Fruit fly (Drosophila melanogaster): Measurements from ENCODE around the gene CG7304.

DNA sequence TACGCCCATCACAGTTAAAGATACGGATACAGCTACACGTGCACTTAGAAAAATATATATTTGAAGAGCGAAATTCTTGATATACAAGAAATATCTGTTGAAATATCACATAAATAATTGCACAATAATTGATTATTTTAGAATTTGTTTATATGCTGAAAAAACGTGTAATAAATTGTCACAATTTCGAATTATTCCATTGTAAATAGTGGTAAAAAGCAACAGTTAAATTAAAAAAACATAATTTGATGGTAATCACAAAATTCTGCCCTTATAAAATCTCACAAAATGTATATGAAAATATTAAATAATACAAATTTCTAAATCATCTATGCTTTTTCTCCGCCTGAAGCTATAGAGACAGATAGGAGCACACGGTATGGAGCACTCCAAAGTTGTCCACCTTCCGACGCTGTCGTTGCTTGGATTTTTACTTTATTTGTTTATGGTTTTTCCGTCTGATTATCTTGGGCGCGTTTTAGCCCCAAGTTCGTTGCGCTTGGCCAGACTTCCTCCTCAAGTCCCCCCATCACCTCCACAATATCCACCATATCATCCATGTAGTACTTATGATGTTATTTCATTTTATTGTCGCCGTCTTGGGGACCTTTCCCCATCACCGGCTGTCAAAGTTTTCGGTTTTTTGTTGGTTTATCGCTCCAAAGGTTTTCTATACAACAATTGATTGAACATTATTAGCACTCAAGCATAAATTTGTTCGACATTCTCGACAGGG lies 24.9 kb downstream of the CG7304 start:
- TF ChIP-seq usp (GFP tag; optimal IDR thresholded peaks at IDR 0.05) (no peak), Myc (optimal IDR thresholded peaks at IDR 0.05) (no peak), Jra (GFP tag; optimal IDR thresholded peaks at IDR 0.05) (no peak), Dif (GFP tag; optimal IDR thresholded peaks at IDR 0.05; ENCODE audit: partially characterized antibody) (no peak), brk (GFP tag; optimal IDR thresholded peaks at IDR 0.05) (no peak), Dfd (GFP tag; optimal IDR thresholded peaks at IDR 0.05) (no peak), Mio (GFP tag; optimal IDR thresholded peaks at IDR 0.05) (no peak), Abd-B (GFP tag; optimal IDR thresholded peaks at IDR 0.05) (no peak), HLH106 (tag; optimal IDR thresholded peaks at IDR 0.05) (no peak)

Measured in whole organism, wandering third instar larva.